Worm (Caenorhabditis elegans): ENCODE results near the gene srbc-34.

Gene srbc-34

DNA sequence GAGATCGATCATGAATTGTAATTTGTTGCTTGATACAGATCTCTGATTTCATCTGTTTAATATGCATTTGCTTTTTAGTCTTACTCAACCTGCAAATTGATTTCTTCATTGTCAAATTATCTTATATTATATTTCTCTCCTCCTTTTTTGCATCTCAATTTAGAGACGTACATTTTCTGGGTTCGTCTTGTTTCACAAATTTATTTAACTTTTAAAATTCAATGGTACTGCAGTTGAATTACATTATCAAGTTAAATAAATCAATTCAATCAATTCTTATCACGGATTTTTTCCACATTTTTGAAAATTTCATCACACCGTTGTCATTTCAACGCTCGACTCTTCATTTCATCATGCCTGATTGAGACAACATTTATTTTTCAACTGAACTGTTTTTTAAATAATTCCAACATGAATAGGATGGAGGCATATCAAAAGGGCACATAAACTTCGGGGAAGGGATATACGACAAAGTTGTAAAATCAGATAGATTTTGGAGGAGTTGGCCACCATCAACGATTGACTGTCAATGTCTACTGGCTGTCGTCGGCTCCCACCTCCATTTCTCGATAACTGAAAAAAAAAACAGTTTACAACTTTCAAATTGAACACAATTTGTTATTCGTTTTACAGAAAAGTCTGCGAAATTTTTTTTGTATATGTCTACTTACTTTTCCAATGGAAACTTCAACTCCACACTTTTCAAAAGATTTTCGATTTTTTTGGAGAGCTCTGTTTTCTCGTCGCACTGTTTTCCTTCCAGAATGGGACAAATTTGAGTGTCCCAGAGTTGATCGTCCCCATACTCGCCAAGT, 43.6 kb upstream of the srbc-34 start (continued):
- TF ChIP-seq hmg-1.1 (GFP tag; IDR thresholded peaks at IDR 0.05) (no peak), spr-1 (tag; optimal IDR thresholded peaks at IDR 0.05) (no peak), sdz-12 (GFP tag; optimal IDR thresholded peaks at IDR 0.05) (no peak), nhr-76 (tag; optimal IDR thresholded peaks at IDR 0.05) (no peak), zip-2 (tag; optimal IDR thresholded peaks at IDR 0.05) (peak; percentile 30), dve-1 (tag; optimal IDR thresholded peaks at IDR 0.05; ENCODE audit: insufficient read depth) (peak; percentile 82), duxl-1 (tag; optimal IDR thresholded peaks at IDR 0.05; ENCODE audit: poor library complexity) (no peak), tag-97 (GFP tag; IDR thresholded peaks at IDR 0.05) (no peak), Y48G9A.11 (GFP tag; IDR thresholded peaks at IDR 0.05) (no peak), vab-7 (GFP tag; IDR thresholded peaks at IDR 0.05) (no peak), mxl-3 (GFP tag; optimal IDR thresholded peaks at IDR 0.05) (no peak), daf-8 (GFP tag; IDR thresholded peaks at IDR 0.05) (no peak), egl-43 (GFP tag; IDR thresholded peaks at IDR 0.05) (no peak), hlh-30 (tag; optimal IDR thresholded peaks at IDR 0.05; ENCODE audit: insufficient read depth) (no peak), nhr-11 (tag; optimal IDR thresholded peaks at IDR 0.05) (no peak), dpl-1 (GFP tag; optimal IDR thresholded peaks at IDR 0.05) (no peak), fos-1 (tag; optimal IDR thresholded peaks at IDR 0.05) (no peak), lin-29 (GFP tag; IDR thresholded peaks at IDR 0.05) (no peak), ceh-62 (tag; optimal IDR thresholded peaks at IDR 0.05) (no peak), ZK546.5 (tag; optimal IDR thresholded peaks at IDR 0.05) (no peak), unc-39 (tag; optimal IDR thresholded peaks at IDR 0.05) (no peak), nhr-28 (tag; optimal IDR thresholded peaks at IDR 0.05) (no peak), F49E8.2 (tag; optimal IDR thresholded peaks at IDR 0.05; ENCODE audit: borderline replicate concordance) (no peak), php-3 (GFP tag; IDR thresholded peaks at IDR 0.05) (no peak), nhr-25 (tag; optimal IDR thresholded peaks at IDR 0.05; ENCODE audit: borderline replicate concordance, insufficient read depth) (no peak), lin-38 (GFP tag; IDR thresholded peaks at IDR 0.05) (peak; percentile 56), T20F7.1 (GFP tag; optimal IDR thresholded peaks at IDR 0.05) (peak; percentile 61), ztf-7 (tag; optimal IDR thresholded peaks at IDR 0.05) (no peak), mdt-29 (GFP tag; IDR thresholded peaks at IDR 0.05) (0 out of 2 replicates have a peak, but pooled peaks have one; percentile 5), aly-2 (tag; optimal IDR thresholded peaks at IDR 0.05) (no peak), unc-130 (GFP tag; optimal IDR thresholded peaks at IDR 0.05) (no peak), ces-1 (GFP tag; optimal IDR thresholded peaks at IDR 0.05) (no peak), ceh-44 (GFP tag; IDR thresholded peaks at IDR 0.05) (no peak), set-16 (GFP tag; IDR thresholded peaks at IDR 0.05) (no peak), F37D6.2 (tag; optimal IDR thresholded peaks at IDR 0.05) (no peak), nhr-41 (GFP tag; IDR thresholded peaks at IDR 0.05) (0 out of 2 replicates have a peak, but pooled peaks have one; percentile 8), snpc-4 (tag; optimal IDR thresholded peaks at IDR 0.05) (no peak)

DNA sequence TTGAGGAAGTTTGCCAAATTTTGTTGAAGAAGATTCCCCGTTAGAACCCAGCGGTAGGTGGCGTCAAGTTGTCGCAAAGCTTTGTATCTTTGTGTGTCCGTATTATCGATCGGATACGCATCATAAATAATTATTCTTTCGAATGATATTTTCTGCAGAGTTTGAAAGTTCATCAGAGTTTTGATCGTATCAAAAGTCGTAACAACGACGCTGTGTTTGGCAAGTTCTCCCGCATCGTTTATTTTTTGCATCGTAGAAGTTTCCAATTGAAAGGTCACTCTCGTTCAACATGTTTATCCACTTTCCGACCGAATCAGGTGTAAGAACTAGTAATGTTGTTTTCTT, 43.0 kb upstream of the srbc-34 start:
- no peak for TF ChIP-seq nhr-41 (GFP tag; IDR thresholded peaks at IDR 0.05)
- no peak for TF ChIP-seq nhr-102 (tag; optimal IDR thresholded peaks at IDR 0.05)
- TF ChIP-seq attf-4 (tag; optimal IDR thresholded peaks at IDR 0.05) = no peak
- TF ChIP-seq unc-39 (tag; optimal IDR thresholded peaks at IDR 0.05) = no peak
- TF ChIP-seq ZK337.2 (GFP tag; IDR thresholded peaks at IDR 0.05) = 0 out of 2 replicates have a peak, but pooled peaks have one; percentile 22
- no peak for TF ChIP-seq unc-62 (GFP tag; optimal IDR thresholded peaks at IDR 0.05 in 1 of 2)
- TF ChIP-seq unc-62 (tag; optimal IDR thresholded peaks at IDR 0.05) = no peak
- TF ChIP-seq T20F7.1 (GFP tag; optimal IDR thresholded peaks at IDR 0.05) = no peak
- no peak; the same call in 1 of the 2 replicates for TF ChIP-seq mdt-29 (GFP tag; IDR thresholded peaks at IDR 0.05)
- TF ChIP-seq F37D6.2 (tag; optimal IDR thresholded peaks at IDR 0.05) = no peak
- no peak for TF ChIP-seq D1046.2 (GFP tag; IDR thresholded peaks at IDR 0.05)
- no peak for TF ChIP-seq tag-97 (GFP tag; IDR thresholded peaks at IDR 0.05)
- 0 out of 2 replicates have a peak, but pooled peaks have one; percentile 28 for TF ChIP-seq php-3 (GFP tag; IDR thresholded peaks at IDR 0.05)
- TF ChIP-seq nhr-77 (tag; optimal IDR thresholded peaks at IDR 0.05) = no peak
- TF ChIP-seq nhr-11 (tag; optimal IDR thresholded peaks at IDR 0.05) = no peak
- no peak for TF ChIP-seq mep-1 (tag; optimal IDR thresholded peaks at IDR 0.05)
- no peak for TF ChIP-seq pha-4 (GFP tag; IDR thresholded peaks at IDR 0.05)
- TF ChIP-seq pha-4 (tag; optimal IDR thresholded peaks at IDR 0.05) = no peak
- no peak for TF ChIP-seq madf-9 (GFP tag; conservative IDR thresholded peaks at IDR 0.05)
- no peak for TF ChIP-seq duxl-1 (tag; optimal IDR thresholded peaks at IDR 0.05; ENCODE audit: poor library complexity)
- TF ChIP-seq ceh-62 (tag; optimal IDR thresholded peaks at IDR 0.05) = no peak
- TF ChIP-seq hmg-1.1 (GFP tag; IDR thresholded peaks at IDR 0.05) = no peak
- TF ChIP-seq unc-130 (GFP tag; optimal IDR thresholded peaks at IDR 0.05) = no peak
- TF ChIP-seq dpl-1 (GFP tag; optimal IDR thresholded peaks at IDR 0.05) = no peak
- no peak for TF ChIP-seq lin-39 (tag; optimal IDR thresholded peaks at IDR 0.05)
